Worm (Caenorhabditis elegans): ENCODE results near the gene F38B6.7.

DNA sequence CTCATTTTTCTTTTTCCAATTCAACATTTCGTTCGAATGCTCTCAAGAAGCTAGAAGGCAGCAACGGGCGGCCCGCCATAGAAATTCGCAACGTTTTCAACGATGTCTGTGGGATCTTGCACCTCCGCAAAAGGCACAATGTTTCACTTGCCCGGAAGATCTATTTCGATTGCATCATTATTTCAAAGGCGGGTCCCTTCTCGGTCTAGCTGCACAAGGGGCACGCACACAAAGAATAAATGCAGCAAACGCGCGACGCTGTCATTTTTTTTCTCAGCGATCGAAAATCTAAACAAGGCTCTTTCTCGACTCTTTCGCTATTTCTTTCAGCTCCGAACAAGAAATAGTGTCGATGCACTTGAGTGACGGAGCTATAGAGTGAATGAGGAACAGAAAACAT is 46.8 kb upstream of the F38B6.7 start:
- TF ChIP-seq skn-1 (tag; optimal IDR thresholded peaks at IDR 0.05) (no peak), nhr-28 (tag; optimal IDR thresholded peaks at IDR 0.05) (no peak), fkh-4 (tag; optimal IDR thresholded peaks at IDR 0.05; ENCODE audit: borderline replicate concordance) (no peak), zag-1 (tag; optimal IDR thresholded peaks at IDR 0.05) (no peak), elt-3 (tag; optimal IDR thresholded peaks at IDR 0.05) (no peak)
